Fruit fly (Drosophila melanogaster): ENCODE measurements around the gene CG14230.

dm6 chrX:19688848-19689247, 15.1 kb upstream of the CG14230 start, which contains the start of gene CG14227:
- TF ChIP-seq bab1 (GFP tag; optimal IDR thresholded peaks at IDR 0.05) (no peak), CG12768 (GFP tag; optimal IDR thresholded peaks at IDR 0.05) (no peak), CG1620 (GFP tag; optimal IDR thresholded peaks at IDR 0.05) (no peak), pad (GFP tag; optimal IDR thresholded peaks at IDR 0.05) (no peak), CG7045 (GFP tag; optimal IDR thresholded peaks at IDR 0.05) (no peak), cic (GFP tag; optimal IDR thresholded peaks at IDR 0.05) (no peak), Clk (GFP tag; optimal IDR thresholded peaks at IDR 0.05) (no peak)
